Fruit fly (Drosophila melanogaster) Kc167 (cell line): Measurements from ENCODE around the gene S6kII.

Experiments used
- Myc ChIP-seq: fragments of >200 bp; optimal IDR thresholded peaks from 2 replicates; lab custom pipeline; 2017; ENCODE audit warnings: missing external identifiers
- h ChIP-seq: fragments of >200 bp; optimal IDR thresholded peaks from 3 replicates; lab custom pipeline; 2018; ENCODE audit warnings: missing external identifiers
- insv ChIP-seq: fragments of >200 bp; optimal IDR thresholded peaks from 3 replicates; lab custom pipeline; 2018; ENCODE audit warnings: missing external identifiers
- psq ChIP-seq: fragments of >200 bp; optimal IDR thresholded peaks from 2 replicates; lab custom pipeline; 2017; ENCODE audit warnings: missing external identifiers
- ttk ChIP-seq: sonication (Bioruptor generic); optimal IDR thresholded peaks from 2 replicates; lab custom pipeline; 2017; ENCODE audit warnings: missing external identifiers

DNA sequence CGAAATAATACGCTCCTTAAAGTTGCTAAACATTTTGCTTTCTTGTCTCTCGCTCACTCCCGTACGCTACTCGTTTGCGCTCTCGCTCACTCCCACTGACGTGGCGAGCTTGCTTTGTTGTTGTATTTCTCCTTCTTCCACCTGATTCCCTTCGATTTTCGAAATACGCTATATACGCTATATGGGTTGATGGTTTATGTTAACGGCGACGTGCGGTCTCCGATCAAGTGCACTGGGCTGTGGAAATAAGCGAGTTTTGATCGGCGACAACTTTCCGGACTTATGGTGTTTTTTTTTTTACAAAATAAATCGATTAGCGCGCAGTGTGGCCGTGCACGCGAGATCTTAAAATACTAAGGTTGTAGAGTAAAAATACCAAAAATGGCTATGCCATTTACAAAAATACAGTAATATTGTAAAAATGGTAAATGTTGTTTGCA, 10.3 kb downstream of the S6kII start, which contains the start of gene CG17598:
- TF ChIP-seq psq (lab: Kevin White, UChicago) (no peak), h (lab: Kevin White, UChicago) (no peak), Myc (lab: Kevin White, UChicago) (no peak), ttk (lab: Kevin White, UChicago) (no peak), insv (lab: Kevin White, UChicago) (no peak)
